Worm (Caenorhabditis elegans) whole organism, L1 larva: ENCODE measurements around the gene gst-1.

Experiments used
- fkh-4 ChIP-seq: sonication (generic microtip); optimal IDR thresholded peaks from 2 replicates; lab custom pipeline; 2016; ENCODE audit warnings: missing compliant biosample characterization, missing genetic modification characterization, borderline replicate concordance
- lin-35 ChIP-seq, 2 experiments: fragments of 150-350 bp; optimal IDR thresholded peaks; 2 replicates each; lab custom pipeline; 2014; ENCODE audit warnings: missing biosample characterization in 2 of 2, missing genetic modification characterization in 2 of 2, missing genetic modification reagents in 2 of 2
- nhr-20 ChIP-seq: sonication (generic microtip); optimal IDR thresholded peaks from 2 replicates; lab custom pipeline; 2016; ENCODE audit warnings: mild to moderate bottlenecking, missing genetic modification characterization, missing compliant biosample characterization
- nhr-237 ChIP-seq: fragments of 150-350 bp; optimal IDR thresholded peaks from 2 replicates; lab custom pipeline; 2014; ENCODE audit warnings: missing biosample characterization, missing genetic modification characterization
- nhr-71 ChIP-seq: sonication (generic microtip); optimal IDR thresholded peaks from 2 replicates; lab custom pipeline; 2016; ENCODE audit warnings: mild to moderate bottlenecking, missing genetic modification characterization, moderate library complexity, missing compliant biosample characterization
- pqm-1 ChIP-seq: sonication (generic microtip); optimal IDR thresholded peaks from 3 replicates; lab custom pipeline; 2017; ENCODE audit warnings: missing biosample characterization, missing genetic modification characterization
- unc-62 ChIP-seq: fragments of 150-350 bp; optimal IDR thresholded peaks from 2 replicates; lab custom pipeline; 2014; ENCODE audit warnings: missing biosample characterization, missing genetic modification reagents, missing genetic modification characterization

DNA sequence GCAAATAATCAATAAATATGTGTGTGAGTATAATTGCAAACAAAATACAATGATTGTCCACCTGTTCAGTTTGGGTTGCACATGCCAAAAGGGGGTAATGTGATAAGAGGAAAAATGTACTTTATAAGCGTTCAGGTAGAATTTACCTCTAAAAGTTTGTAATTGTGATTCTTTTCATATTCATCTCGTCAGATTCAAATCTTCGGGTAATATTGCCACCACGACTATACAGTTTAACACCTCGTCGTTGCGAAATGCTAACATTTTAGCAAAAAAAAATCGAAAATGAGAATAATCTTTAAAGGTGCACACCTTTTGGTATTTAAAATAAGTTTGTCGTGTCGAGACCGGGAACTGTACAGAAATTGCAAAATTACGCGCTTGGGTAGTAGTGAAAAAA lies 15.9 kb upstream of the gst-1 start, which contains the start of gene nac-2:
- TF ChIP-seq lin-35 (GFP tag; optimal IDR thresholded peaks at IDR 0.05; lab: Kevin White, UChicago) (no peak), nhr-71 (tag; lab: Kevin White, UChicago) (no peak), nhr-237 (no peak), pqm-1 (no peak), unc-62 (GFP tag; lab: Kevin White, UChicago) (no peak), fkh-4 (tag; lab: Kevin White, UChicago) (no peak), nhr-20 (no peak)
